Worm (Caenorhabditis elegans) whole organism, L1 larva: ENCODE data around the gene C05B5.16.
"Not testable (repeated sequence)": the region's sequence is repeated elsewhere in the genome, so short reads cannot be mapped to it uniquely, and the experiment has no call there.

Experiments used
- F16B12.6 ChIP-seq: fragments of 150-350 bp; optimal IDR thresholded peaks from 2 replicates; lab custom pipeline; 2014; ENCODE audit warnings: missing biosample characterization, missing genetic modification characterization
- aha-1 ChIP-seq: fragments of 150-350 bp; optimal IDR thresholded peaks from 2 replicates; lab custom pipeline; 2014; ENCODE audit warnings: missing biosample characterization, missing genetic modification characterization
- blmp-1 ChIP-seq: fragments of 150-350 bp; optimal IDR thresholded peaks from 2 replicates; lab custom pipeline; 2014; ENCODE audit warnings: missing biosample characterization, missing genetic modification characterization
- ceh-63 ChIP-seq: fragments of 200-800 bp; sonication (Bioruptor generic); optimal IDR thresholded peaks from 2 replicates; lab custom pipeline; 2018; ENCODE audit warnings: mild to moderate bottlenecking, missing genetic modification characterization, missing compliant biosample characterization
- ceh-82 ChIP-seq, 3 experiments: fragments of 150-350 bp in 1 of 3; sonication (generic microtip) in 2 of 3; optimal IDR thresholded peaks; 2 replicates each; lab custom pipeline; 2014 to 2017; ENCODE audit warnings: missing biosample characterization in 3 of 3, missing genetic modification characterization in 3 of 3
- dpl-1 ChIP-seq, 3 experiments: fragments of 150-350 bp in 2 of 3; sonication (generic microtip) in 1 of 3; optimal IDR thresholded peaks; 2 replicates each; lab custom pipeline; 2014 to 2017; ENCODE audit warnings: missing biosample characterization in 3 of 3, missing genetic modification characterization in 3 of 3, missing genetic modification reagents in 3 of 3
- dsc-1 ChIP-seq: sonication (generic microtip); optimal IDR thresholded peaks from 2 replicates; lab custom pipeline; 2016; ENCODE audit warnings: mild to moderate bottlenecking, missing genetic modification characterization, missing compliant biosample characterization
- efl-1 ChIP-seq, 4 experiments: fragments of 150-350 bp; optimal IDR thresholded peaks in 3 of 4; peaks in 1 of 4; 1 replicate in 1 of 4; 2 replicates in 3 of 4; lab custom pipeline; 2014; ENCODE audit warnings: missing biosample characterization in 2 of 4, missing genetic modification characterization in 2 of 4, missing genetic modification reagents in 2 of 4
- efl-3 ChIP-seq: fragments of 200-800 bp; sonication (Bioruptor generic); optimal IDR thresholded peaks from 2 replicates; lab custom pipeline; 2018; ENCODE audit warnings: mild to moderate bottlenecking, missing genetic modification characterization, missing compliant biosample characterization
- elt-2 ChIP-seq: sonication (generic microtip); optimal IDR thresholded peaks from 2 replicates; lab custom pipeline; 2016; ENCODE audit warnings: missing genetic modification characterization, mild to moderate bottlenecking, inconsistent platforms, missing compliant biosample characterization, missing genetic modification reagents
- elt-3 ChIP-seq, 6 experiments: fragments of 150-350 bp in 1 of 6; sonication (generic microtip); optimal IDR thresholded peaks; 2 replicates each; lab custom pipeline; 2017 to 2018; ENCODE audit warnings: missing biosample characterization in 6 of 6, missing genetic modification characterization in 6 of 6, inconsistent platforms in 1 of 6
- fkh-10 ChIP-seq: sonication (generic microtip); optimal IDR thresholded peaks from 2 replicates; lab custom pipeline; 2017; ENCODE audit warnings: missing biosample characterization, missing genetic modification reagents, missing genetic modification characterization
- fkh-8 ChIP-seq: sonication (generic microtip); optimal IDR thresholded peaks from 2 replicates; lab custom pipeline; 2016; ENCODE audit warnings: mild to moderate bottlenecking, missing genetic modification characterization, missing compliant biosample characterization
- fos-1 ChIP-seq: fragments of 150-350 bp; optimal IDR thresholded peaks from 2 replicates; lab custom pipeline; 2014; ENCODE audit warnings: missing biosample characterization, missing genetic modification characterization
- irx-1 ChIP-seq: sonication (generic microtip); optimal IDR thresholded peaks from 2 replicates; lab custom pipeline; 2016; ENCODE audit warnings: missing genetic modification characterization, missing compliant biosample characterization
- lin-13 ChIP-seq: fragments of 150-350 bp; optimal IDR thresholded peaks from 2 replicates; lab custom pipeline; 2014; ENCODE audit warnings: missing biosample characterization, missing genetic modification reagents, missing genetic modification characterization
- lin-39 ChIP-seq: fragments of 150-350 bp; optimal IDR thresholded peaks from 2 replicates; lab custom pipeline; 2014; ENCODE audit warnings: missing biosample characterization, missing genetic modification reagents, missing genetic modification characterization
- mab-9 ChIP-seq: fragments of 200-800 bp; sonication (Bioruptor generic); IDR thresholded peaks from 2 replicates; pipeline ENCODE4 v1.3.6; 2022; ENCODE audit warnings: missing genetic modification reagents, missing genetic modification characterization, missing compliant biosample characterization
- mdl-1 ChIP-seq, 2 experiments: fragments of 150-350 bp; optimal IDR thresholded peaks; 2 replicates each; lab custom pipeline; 2014 to 2017; ENCODE audit warnings: missing biosample characterization in 2 of 2, missing genetic modification characterization in 2 of 2, inconsistent platforms in 1 of 2
- nhr-12 ChIP-seq: sonication (generic microtip); optimal IDR thresholded peaks from 2 replicates; lab custom pipeline; 2017; ENCODE audit warnings: missing biosample characterization, missing genetic modification characterization
- nhr-237 ChIP-seq: fragments of 150-350 bp; optimal IDR thresholded peaks from 2 replicates; lab custom pipeline; 2014; ENCODE audit warnings: missing biosample characterization, missing genetic modification characterization
- nhr-28 ChIP-seq: fragments of 150-350 bp; optimal IDR thresholded peaks from 2 replicates; lab custom pipeline; 2014; ENCODE audit warnings: missing biosample characterization, missing genetic modification characterization
- nhr-71 ChIP-seq: sonication (generic microtip); optimal IDR thresholded peaks from 2 replicates; lab custom pipeline; 2016; ENCODE audit warnings: mild to moderate bottlenecking, missing genetic modification characterization, moderate library complexity, missing compliant biosample characterization
- nhr-77 ChIP-seq: fragments of 150-350 bp; optimal IDR thresholded peaks from 2 replicates; lab custom pipeline; 2014; ENCODE audit warnings: missing biosample characterization, missing genetic modification characterization
- nhr-90 ChIP-seq: sonication (generic microtip); optimal IDR thresholded peaks from 2 replicates; lab custom pipeline; 2016; ENCODE audit warnings: mild to moderate bottlenecking, missing genetic modification characterization, missing compliant biosample characterization; ENCODE audit not compliant: poor library complexity
- pag-3 ChIP-seq: sonication (generic microtip); optimal IDR thresholded peaks from 2 replicates; lab custom pipeline; 2017; ENCODE audit warnings: missing genetic modification characterization, mild to moderate bottlenecking, missing compliant biosample characterization, antibody characterized with exemption, borderline replicate concordance; ENCODE audit not compliant: insufficient read depth
- pax-3 ChIP-seq: fragments of 200-800 bp; sonication (Bioruptor generic); optimal IDR thresholded peaks from 2 replicates; lab custom pipeline; 2018; ENCODE audit warnings: mild to moderate bottlenecking, missing genetic modification characterization, moderate library complexity, missing compliant biosample characterization
- sox-4 ChIP-seq: sonication (generic microtip); optimal IDR thresholded peaks from 2 replicates; lab custom pipeline; 2016; ENCODE audit warnings: missing genetic modification characterization, missing compliant biosample characterization
- sptf-1 ChIP-seq: fragments of 150-350 bp; optimal IDR thresholded peaks from 2 replicates; lab custom pipeline; 2014; ENCODE audit warnings: missing biosample characterization, missing genetic modification characterization
- sup-37 ChIP-seq: fragments of 200-800 bp; sonication (Bioruptor generic); optimal IDR thresholded peaks from 2 replicates; lab custom pipeline; 2018; ENCODE audit warnings: mild to moderate bottlenecking, missing genetic modification characterization, missing compliant biosample characterization
- tbx-2 ChIP-seq: sonication (generic microtip); optimal IDR thresholded peaks from 2 replicates; lab custom pipeline; 2016; ENCODE audit warnings: missing genetic modification characterization, missing compliant biosample characterization
- tlp-1 ChIP-seq: fragments of 150-350 bp; optimal IDR thresholded peaks from 2 replicates; lab custom pipeline; 2014; ENCODE audit warnings: missing biosample characterization, missing genetic modification characterization
- unc-130 ChIP-seq: fragments of 150-350 bp; optimal IDR thresholded peaks from 2 replicates; lab custom pipeline; 2017; ENCODE audit warnings: missing biosample characterization, missing genetic modification characterization, inconsistent platforms
- xbp-1 ChIP-seq: sonication (generic microtip); optimal IDR thresholded peaks from 2 replicates; lab custom pipeline; 2016; ENCODE audit warnings: missing genetic modification characterization, missing compliant biosample characterization
- zag-1 ChIP-seq: fragments of 150-350 bp; optimal IDR thresholded peaks from 2 replicates; lab custom pipeline; 2014; ENCODE audit warnings: missing biosample characterization, missing genetic modification characterization
- zip-4 ChIP-seq: fragments of 200-800 bp; sonication (Bioruptor generic); optimal IDR thresholded peaks from 2 replicates; lab custom pipeline; 2018; ENCODE audit warnings: mild to moderate bottlenecking, missing genetic modification characterization, moderate library complexity, missing compliant biosample characterization
- ztf-11 ChIP-seq, 2 experiments: sonication (generic microtip); optimal IDR thresholded peaks; 2 replicates each; lab custom pipeline; 2016 to 2017; ENCODE audit warnings: missing genetic modification characterization in 2 of 2, missing biosample characterization in 1 of 2, missing compliant biosample characterization in 1 of 2

C05B5.16 gene

DNA sequence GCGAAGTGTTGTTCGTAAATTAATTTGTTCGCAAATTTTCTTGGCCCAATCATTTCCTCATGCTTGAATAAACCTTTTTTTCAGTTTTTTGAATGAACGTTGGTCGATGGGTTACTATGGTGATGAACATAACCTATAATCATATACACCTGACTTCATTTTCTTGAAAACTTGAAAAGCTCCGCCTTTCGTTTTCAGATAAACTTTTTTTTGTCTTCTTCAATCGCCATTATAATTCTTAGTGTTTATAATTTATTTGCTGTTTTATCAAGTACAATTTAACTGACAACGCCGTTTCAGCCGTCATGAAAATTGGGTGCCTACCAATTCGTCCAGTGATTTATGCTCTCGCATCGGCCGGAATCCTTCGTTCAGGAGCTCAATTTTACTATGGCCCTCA lies 24.9 kb downstream of the C05B5.16 start, which contains the start of gene M04D8.7:
TSS of gene M04D8.7 (plus strand) at position 301 of the 400 bp plus-strand sequence.
- TF ChIP-seq mdl-1 (tag; optimal IDR thresholded peaks at IDR 0.05; lab: Kevin White, UChicago), result no peak
- TF ChIP-seq blmp-1 (tag; lab: Kevin White, UChicago), result no peak
- TF ChIP-seq fkh-8 (tag; lab: Kevin White, UChicago), result peak; percentile 41
- TF ChIP-seq nhr-71, result peak; percentile 12
- no peak for TF ChIP-seq lin-13
- no peak for TF ChIP-seq ceh-82 (tag; optimal IDR thresholded peaks at IDR 0.05; lab: Kevin White, UChicago)
- TF ChIP-seq nhr-28 (tag; lab: Kevin White, UChicago), result no peak
- TF ChIP-seq fkh-10 (GFP tag; lab: Kevin White, UChicago), result no peak
- TF ChIP-seq irx-1, result no peak

DNA sequence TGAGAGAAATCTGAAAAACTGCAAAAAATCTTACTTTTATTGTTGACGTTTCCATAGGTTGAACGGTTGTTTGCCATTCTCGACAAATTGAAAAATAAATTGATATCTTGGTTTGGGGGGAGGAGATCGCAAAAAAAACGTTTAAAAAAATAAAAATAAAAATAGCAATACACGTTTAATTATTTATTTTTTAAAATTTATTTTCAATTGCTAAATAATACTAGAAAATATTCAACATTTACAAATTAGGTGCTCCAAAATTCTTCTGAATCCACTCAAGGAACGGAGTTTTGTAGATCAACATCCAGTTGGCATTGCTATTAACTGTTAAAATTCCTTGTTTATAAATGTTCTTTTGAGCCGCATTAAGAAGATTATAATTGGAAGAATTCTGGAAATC lies 27.8 kb downstream of the C05B5.16 start, which contains the start of gene T16G12.7:
TSS of gene T16G12.7 (minus strand) at position 101 of the 400 bp plus-strand sequence.
- TF ChIP-seq aha-1, result no peak
- TF ChIP-seq tbx-2 (tag; lab: Kevin White, UChicago), result no peak
- no peak for TF ChIP-seq ceh-63 (GFP tag; lab: Kevin White, UChicago)
- TF ChIP-seq tlp-1 (tag; lab: Kevin White, UChicago), result no peak
- no peak for TF ChIP-seq nhr-12 (tag; lab: Kevin White, UChicago)
- no peak for TF ChIP-seq fos-1 (tag; lab: Kevin White, UChicago)
- TF ChIP-seq ceh-82 (tag; optimal IDR thresholded peaks at IDR 0.05; lab: Kevin White, UChicago), result no peak
- TF ChIP-seq unc-130 (tag; lab: Kevin White, UChicago), result no peak
- TF ChIP-seq nhr-90, result no peak
- TF ChIP-seq pax-3 (tag; lab: Kevin White, UChicago), result no peak
- no peak for TF ChIP-seq sox-4 (tag; lab: Kevin White, UChicago)
- no peak for TF ChIP-seq nhr-237
- TF ChIP-seq mab-9 (GFP tag; lab: Robert Waterston, UW), result no peak

DNA sequence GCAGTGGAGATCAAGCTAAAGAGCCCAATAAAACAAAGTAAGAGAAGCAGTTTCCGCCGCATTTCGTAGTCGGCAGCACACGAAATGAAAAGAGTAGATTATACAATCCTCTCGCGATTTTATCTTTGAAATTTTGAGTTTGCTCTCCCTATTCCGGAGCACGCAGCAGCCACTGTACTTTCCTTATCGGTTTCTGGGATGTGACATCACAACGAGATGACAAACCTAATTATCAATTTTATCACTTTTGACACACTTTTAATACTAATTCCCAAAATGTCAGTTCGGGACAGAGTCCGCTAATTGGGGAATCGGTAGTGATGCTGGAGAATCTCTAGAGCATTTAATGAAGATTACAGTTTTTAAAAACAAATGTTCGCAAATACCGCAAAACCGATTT lies 37.4 kb downstream of the C05B5.16 start, which contains the start of gene T16G12.1:
TSS of gene T16G12.1 (minus strand) at position 176 of the 400 bp plus-strand sequence.
- no peak for TF ChIP-seq nhr-71
- TF ChIP-seq elt-2 (tag; lab: Kevin White, UChicago), result peak; percentile 61

DNA sequence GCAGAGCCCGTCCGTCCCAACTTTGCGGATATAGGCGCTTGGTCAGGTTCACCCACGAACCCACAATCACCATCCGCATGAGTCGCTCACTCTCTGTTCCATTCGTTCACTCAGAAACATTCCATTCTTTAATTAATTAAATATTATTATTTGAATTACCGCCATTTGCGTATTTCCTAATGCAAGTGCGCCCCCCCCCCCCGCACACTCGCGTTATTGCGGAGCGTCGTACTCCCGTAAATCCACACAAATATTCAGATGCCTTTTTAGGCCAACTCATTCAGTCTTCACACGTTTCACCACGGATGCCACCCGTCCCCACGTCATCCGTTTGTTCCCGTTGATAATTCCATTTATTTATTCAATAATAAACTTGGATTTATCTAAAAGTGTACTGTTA lies 38.1 kb downstream of the C05B5.16 start, which contains the start of gene T16G12.3:
TSS of gene T16G12.3 (plus strand) at position 301 of the 400 bp plus-strand sequence.
- not testable (repeated sequence) for TF ChIP-seq elt-3 (tag; optimal IDR thresholded peaks at IDR 0.05; lab: Kevin White, UChicago); ceh-82 (tag; optimal IDR thresholded peaks at IDR 0.05; lab: Kevin White, UChicago); efl-3 (GFP tag; lab: Kevin White, UChicago)

DNA sequence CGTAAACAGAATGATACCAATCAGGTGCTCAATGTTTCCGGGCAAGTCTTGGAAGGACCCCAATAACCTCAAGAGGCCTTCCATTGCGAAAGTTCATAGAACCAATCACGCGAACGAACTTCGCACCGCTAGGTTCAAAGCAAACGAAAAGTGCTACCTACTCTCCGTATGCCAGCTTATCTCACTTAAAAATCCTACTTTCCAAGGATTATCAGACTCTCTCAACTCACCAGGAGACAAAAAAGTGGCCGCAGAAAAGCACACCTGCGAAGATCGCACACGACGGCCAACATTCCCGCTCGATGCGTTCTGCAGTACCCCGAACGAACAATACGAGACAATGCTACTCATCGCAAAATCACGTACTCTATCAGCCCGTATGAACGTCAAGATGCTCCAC lies 41.1 kb downstream of the C05B5.16 start, which contains the start of gene T16G12.12:
TSS of gene T16G12.12 (plus strand) at position 301 of the 400 bp plus-strand sequence.
- not testable (repeated sequence) for TF ChIP-seq dpl-1 (GFP tag; optimal IDR thresholded peaks at IDR 0.05; lab: Kevin White, UChicago); zip-4 (GFP tag; lab: Kevin White, UChicago); mab-9 (GFP tag; lab: Robert Waterston, UW)
- TF ChIP-seq, all 84 proteins: peak for 0; not testable (repeated sequence) for 84

DNA sequence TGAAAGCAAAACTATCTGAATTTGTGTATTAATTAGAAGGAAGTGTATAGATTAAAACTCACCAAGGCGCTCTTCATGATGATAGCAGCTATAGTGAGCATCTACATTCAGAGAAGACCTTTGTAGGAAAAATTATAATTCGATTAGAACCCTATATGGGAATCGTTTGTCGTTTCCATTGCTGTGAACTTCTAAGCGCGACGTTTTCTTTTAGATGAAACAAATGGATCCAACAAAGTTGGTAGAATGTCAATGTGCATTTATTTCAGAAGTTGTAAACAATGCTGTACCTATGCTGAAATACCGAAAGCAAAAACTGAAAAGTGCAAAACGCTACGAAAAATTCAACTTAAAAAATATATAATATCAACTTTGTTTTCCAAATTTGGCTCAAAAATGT lies 43.8 kb downstream of the C05B5.16 start, which contains the start of gene T16G12.10:
TSS of gene T16G12.10 (minus strand) at position 101 of the 400 bp plus-strand sequence.
- TF ChIP-seq elt-2 (tag; lab: Kevin White, UChicago), result no peak
- no peak for TF ChIP-seq sptf-1
- no peak for TF ChIP-seq sup-37
- no peak for TF ChIP-seq F16B12.6 (tag; lab: Kevin White, UChicago)
- TF ChIP-seq lin-13, result no peak
- TF ChIP-seq nhr-12 (tag; lab: Kevin White, UChicago), result no peak
- no peak for TF ChIP-seq lin-39 (tag; lab: Kevin White, UChicago)
- no peak for TF ChIP-seq aha-1
- TF ChIP-seq blmp-1 (tag; lab: Kevin White, UChicago), result no peak
- TF ChIP-seq ztf-11 (tag; optimal IDR thresholded peaks at IDR 0.05; lab: Kevin White, UChicago), result no peak
- no peak for TF ChIP-seq mab-9 (GFP tag; lab: Robert Waterston, UW)
- TF ChIP-seq xbp-1 (tag; lab: Kevin White, UChicago), result no peak
- TF ChIP-seq pag-3 (tag; lab: Kevin White, UChicago), result no peak
- TF ChIP-seq nhr-77 (tag; lab: Kevin White, UChicago), result no peak
- TF ChIP-seq dsc-1 (tag; lab: Kevin White, UChicago), result no peak
- TF ChIP-seq unc-130 (tag; lab: Kevin White, UChicago), result no peak
- TF ChIP-seq pax-3 (tag; lab: Kevin White, UChicago), result no peak
- TF ChIP-seq efl-1 (optimal IDR thresholded peaks at IDR 0.05; lab: Kevin White, UChicago), result no peak
- TF ChIP-seq efl-1 (GFP tag; optimal IDR thresholded peaks at IDR 0.05 in 1 of 2; lab: Kevin White, UChicago), result no peak
- no peak for TF ChIP-seq zag-1 (tag; lab: Kevin White, UChicago)
